Fruit fly (Drosophila melanogaster): Measurements from ENCODE around the gene cad.
A peak's percentile ranks its signal among the peaks of the same experiment; 100 is the strongest.

cad gene

DNA sequence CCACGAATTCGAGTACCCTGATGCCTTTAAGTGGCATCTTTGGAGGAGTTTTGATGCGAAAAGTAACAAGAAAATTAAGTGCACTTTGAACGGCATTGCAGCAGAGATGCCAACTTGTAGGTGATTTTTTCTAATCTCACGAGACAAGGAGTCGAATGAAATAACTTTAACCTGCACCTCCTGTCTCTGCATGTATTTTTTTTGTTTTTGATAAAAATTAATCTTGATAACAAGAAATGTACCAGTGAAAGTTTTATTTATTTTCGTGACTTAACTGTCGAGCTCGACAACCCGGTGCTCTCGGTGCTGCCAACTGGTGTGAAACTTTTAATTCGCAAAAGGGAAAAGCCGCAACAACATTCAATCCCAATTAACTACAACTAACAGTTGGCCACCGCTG lies 18.4 kb upstream of the cad start, which contains the start of the genes Amacr and Ns4 (continued):
- TF ChIP-seq nmo (GFP tag; optimal IDR thresholded peaks at IDR 0.05) (peak; percentile 71), B-H1 (GFP tag; IDR thresholded peaks at IDR 0.05) (no peak; the same call in 2 of the 3 replicates), CG11695 (GFP tag; IDR thresholded peaks at IDR 0.05) (0 out of 3 replicates have a peak, but pooled peaks have one; percentile 9), CG3995 (GFP tag; optimal IDR thresholded peaks at IDR 0.05) (peak; percentile 91), Meics (GFP tag; optimal IDR thresholded peaks at IDR 0.05) (peak; percentile 28), Gsc (GFP tag; IDR thresholded peaks at IDR 0.05) (no peak), esg (GFP tag; conservative IDR thresholded peaks at IDR 0.05) (peak; percentile 33; the same call in 1 of the 2 replicates), emc (GFP tag; optimal IDR thresholded peaks at IDR 0.05) (no peak), CG9215 (GFP tag; IDR thresholded peaks at IDR 0.05) (no peak), CG4404 (GFP tag; IDR thresholded peaks at IDR 0.05) (no peak), CG7357 (GFP tag; IDR thresholded peaks at IDR 0.05) (0 out of 3 replicates have a peak, but pooled peaks have one; percentile 24), NfI (GFP tag; optimal IDR thresholded peaks at IDR 0.05) (peak; percentile 69), Hsf (GFP tag; optimal IDR thresholded peaks at IDR 0.05) (peak; percentile 69), Hr3 (GFP tag; optimal IDR thresholded peaks at IDR 0.05) (peak; percentile 44), CG10267 (tag; optimal IDR thresholded peaks at IDR 0.05) (peak; percentile 31), Atf-2 (GFP tag; optimal IDR thresholded peaks at IDR 0.05) (peak; percentile 42), Hmx (GFP tag; optimal IDR thresholded peaks at IDR 0.05) (no peak), slp2 (GFP tag; optimal IDR thresholded peaks at IDR 0.05) (peak; percentile 47), Jarid2 (GFP tag; optimal IDR thresholded peaks at IDR 0.05) (no peak), CG6791 (GFP tag; IDR thresholded peaks at IDR 0.05; ENCODE audit: partially characterized antibody) (no peak), MESR4 (GFP tag; optimal IDR thresholded peaks at IDR 0.05) (peak; percentile 38), pzg (GFP tag; optimal IDR thresholded peaks at IDR 0.05) (peak; percentile 44), CG4282 (GFP tag; optimal IDR thresholded peaks at IDR 0.05) (no peak), CG33557 (GFP tag; optimal IDR thresholded peaks at IDR 0.05) (peak; percentile 34), CG13296 (GFP tag; optimal IDR thresholded peaks at IDR 0.05) (no peak), CG11696 (GFP tag; IDR thresholded peaks at IDR 0.05) (0 out of 2 replicates have a peak, but pooled peaks have one; percentile 10), CG17359 (tag; optimal IDR thresholded peaks at IDR 0.05) (no peak), CG4854 (GFP tag; optimal IDR thresholded peaks at IDR 0.05) (peak; percentile 26), lilli (GFP tag; optimal IDR thresholded peaks at IDR 0.05) (peak; percentile 73), ato (GFP tag; IDR thresholded peaks at IDR 0.05; ENCODE audit: partially characterized antibody) (no peak), CG11456 (GFP tag; IDR thresholded peaks at IDR 0.05) (no peak), salm (tag; optimal IDR thresholded peaks at IDR 0.05) (no peak), Aef1 (GFP tag; IDR thresholded peaks at IDR 0.05) (peak; percentile 25; the same call in 2 of the 3 replicates), run (tag; optimal IDR thresholded peaks at IDR 0.05) (no peak), TFAM (GFP tag; optimal IDR thresholded peaks at IDR 0.05) (no peak), CG1529 (GFP tag; optimal IDR thresholded peaks at IDR 0.05) (no peak), CG11723 (GFP tag; optimal IDR thresholded peaks at IDR 0.05) (no peak), twi (tag; optimal IDR thresholded peaks at IDR 0.05) (peak; percentile 48), CG13123 (GFP tag; optimal IDR thresholded peaks at IDR 0.05) (no peak), dysf (GFP tag; IDR thresholded peaks at IDR 0.05) (peak; percentile 61; the same call in 2 of the 3 replicates), Sry-δ (GFP tag; optimal IDR thresholded peaks at IDR 0.05) (peak; percentile 43), klu (GFP tag; IDR thresholded peaks at IDR 0.05) (no peak), fd102C (GFP tag; optimal IDR thresholded peaks at IDR 0.05) (no peak), Opbp (GFP tag; IDR thresholded peaks at IDR 0.05; ENCODE audit: partially characterized antibody) (0 out of 3 replicates have a peak, but pooled peaks have one; percentile 10), H2.0 (GFP tag; IDR thresholded peaks at IDR 0.05) (peak; percentile 37; the same call in 1 of the 2 replicates), CG6765 (GFP tag; optimal IDR thresholded peaks at IDR 0.05) (no peak), CG12659 (GFP tag; optimal IDR thresholded peaks at IDR 0.05) (peak; percentile 67), CG42726 (GFP tag; IDR thresholded peaks at IDR 0.05; ENCODE audit: partially characterized antibody) (no peak), CG14014 (GFP tag; IDR thresholded peaks at IDR 0.05) (no peak), Hr51 (GFP tag; optimal IDR thresholded peaks at IDR 0.05) (no peak)

Data from whole organism, embryonic.